Worm (Caenorhabditis elegans): Measurements from ENCODE around the gene alr-1.

- TF ChIP-seq spr-1 (tag; optimal IDR thresholded peaks at IDR 0.05), result peak; percentile 99
- no peak for TF ChIP-seq ama-1 (optimal IDR thresholded peaks at IDR 0.05)
- peak; percentile 97 for TF ChIP-seq lin-1 (GFP tag; IDR thresholded peaks at IDR 0.05)
- TF ChIP-seq lin-15B (tag; optimal IDR thresholded peaks at IDR 0.05), result peak; percentile 82
- TF ChIP-seq zag-1 (tag; optimal IDR thresholded peaks at IDR 0.05), result peak; percentile 100
- peak; percentile 73 for TF ChIP-seq aly-2 (tag; optimal IDR thresholded peaks at IDR 0.05)
- peak; percentile 87 to 91 for TF ChIP-seq hif-1 (tag; optimal IDR thresholded peaks at IDR 0.05)
These were observed 31.3 kb downstream of the alr-1 start for ce11 chrX:11093985-11094593.
